Fruit fly (Drosophila melanogaster) whole organism, embryonic: ENCODE data around the gene CG4615.

ENCODE experiments used
- ATbp ChIP-seq: fragments of 200-800 bp; sonication (Bioruptor generic); optimal IDR thresholded peaks from 2 replicates; lab custom pipeline; 2017; ENCODE audit warnings: missing biosample characterization, mild to moderate bottlenecking, missing genetic modification characterization, missing genetic modification reagents
- Ada2b ChIP-seq: fragments of 200-800 bp; sonication (Bioruptor generic); IDR thresholded peaks from 2 replicates; pipeline ENCODE4 v1.3.6; 2022; ENCODE audit warnings: missing biosample characterization, missing genetic modification characterization
- B-H1 ChIP-seq: fragments of 200-800 bp; sonication (Bioruptor generic); IDR thresholded peaks from 3 replicates; pipeline ENCODE4 v1.3.6; 2022; ENCODE audit warnings: missing biosample characterization, missing genetic modification characterization
- Bteb2 ChIP-seq: fragments of 200-800 bp; sonication (Bioruptor generic); optimal IDR thresholded peaks from 2 replicates; lab custom pipeline; 2016; ENCODE audit warnings: missing biosample characterization, missing genetic modification characterization
- C15 ChIP-seq: fragments of 200-800 bp; sonication (Bioruptor generic); IDR thresholded peaks from 3 replicates; pipeline ENCODE4 v1.3.6; 2022; ENCODE audit warnings: missing biosample characterization, missing genetic modification characterization
- CG10209 ChIP-seq: fragments of 200-800 bp; sonication (Bioruptor generic); optimal IDR thresholded peaks from 3 replicates; lab custom pipeline; 2017; ENCODE audit warnings: missing biosample characterization, mild to moderate bottlenecking, missing genetic modification characterization, missing genetic modification reagents
- CG11093 ChIP-seq: fragments of 200-800 bp; sonication (Bioruptor generic); IDR thresholded peaks from 3 replicates; pipeline ENCODE4 v1.3.6; 2022; ENCODE audit warnings: missing biosample characterization, missing genetic modification characterization
- CG12236 ChIP-seq: fragments of 200-800 bp; sonication (Bioruptor generic); optimal IDR thresholded peaks from 2 replicates; lab custom pipeline; 2016; ENCODE audit warnings: missing biosample characterization, missing genetic modification characterization
- CG1233 ChIP-seq: fragments of 200-800 bp; sonication (Bioruptor generic); optimal IDR thresholded peaks from 4 replicates; lab custom pipeline; 2018; ENCODE audit warnings: missing biosample characterization, mild to moderate bottlenecking, missing genetic modification characterization
- CG13296 ChIP-seq: fragments of 200-800 bp; sonication (Bioruptor generic); optimal IDR thresholded peaks from 3 replicates; lab custom pipeline; 2018; ENCODE audit warnings: missing biosample characterization, mild to moderate bottlenecking, missing genetic modification characterization
- CG14710 ChIP-seq: fragments of 200-800 bp; sonication (Bioruptor generic); optimal IDR thresholded peaks from 3 replicates; lab custom pipeline; 2019; ENCODE audit warnings: missing biosample characterization, mild to moderate bottlenecking, missing genetic modification characterization, moderate library complexity
- CG14965 ChIP-seq: fragments of 200-800 bp; sonication (Bioruptor generic); optimal IDR thresholded peaks from 2 replicates; lab custom pipeline; 2016; ENCODE audit warnings: missing biosample characterization, missing genetic modification characterization, borderline replicate concordance
- CG15696 ChIP-seq: fragments of 200-800 bp; sonication (Bioruptor generic); optimal IDR thresholded peaks from 2 replicates; lab custom pipeline; 2019; ENCODE audit warnings: missing biosample characterization, mild to moderate bottlenecking, missing genetic modification characterization, moderate library complexity
- CG16863 ChIP-seq: fragments of 200-800 bp; sonication (Bioruptor generic); optimal IDR thresholded peaks from 3 replicates; lab custom pipeline; 2016; ENCODE audit warnings: missing biosample characterization, missing genetic modification characterization
- CG17328 ChIP-seq: fragments of 200-800 bp; sonication (Bioruptor generic); IDR thresholded peaks from 2 replicates; pipeline ENCODE4 v1.3.6; 2022; ENCODE audit warnings: missing biosample characterization, missing genetic modification characterization
- CG17912 ChIP-seq: fragments of 200-800 bp; sonication (Bioruptor generic); optimal IDR thresholded peaks from 2 replicates; lab custom pipeline; 2018; ENCODE audit warnings: missing biosample characterization, mild to moderate bottlenecking, missing genetic modification characterization
- CG18619 ChIP-seq: fragments of 200-800 bp; sonication (Bioruptor generic); optimal IDR thresholded peaks from 3 replicates; lab custom pipeline; 2017; ENCODE audit warnings: missing biosample characterization, mild to moderate bottlenecking, missing genetic modification characterization
- CG2116 ChIP-seq: fragments of 200-800 bp; sonication (Bioruptor generic); optimal IDR thresholded peaks from 3 replicates; lab custom pipeline; 2018; ENCODE audit warnings: missing biosample characterization, mild to moderate bottlenecking, missing genetic modification characterization
- CG2120 ChIP-seq: fragments of 200-800 bp; sonication (Bioruptor generic); optimal IDR thresholded peaks from 3 replicates; lab custom pipeline; 2016; ENCODE audit warnings: missing biosample characterization, missing genetic modification characterization
- CG3281 ChIP-seq: fragments of 200-800 bp; sonication (Bioruptor generic); optimal IDR thresholded peaks from 3 replicates; lab custom pipeline; 2017; ENCODE audit warnings: missing biosample characterization, mild to moderate bottlenecking, missing genetic modification characterization
- CG33213 ChIP-seq: fragments of 200-800 bp; sonication (Bioruptor generic); optimal IDR thresholded peaks from 3 replicates; lab custom pipeline; 2016; ENCODE audit warnings: missing biosample characterization, missing genetic modification characterization
- CG4730 ChIP-seq: fragments of 200-800 bp; sonication (Bioruptor generic); IDR thresholded peaks from 2 replicates; pipeline ENCODE4 v1.3.6; 2022; ENCODE audit warnings: missing biosample characterization, missing genetic modification characterization
- CG6683 ChIP-seq: fragments of 200-800 bp; sonication (Bioruptor generic); optimal IDR thresholded peaks from 2 replicates; lab custom pipeline; 2017; ENCODE audit warnings: missing biosample characterization, mild to moderate bottlenecking, missing genetic modification characterization, missing genetic modification reagents
- D19A ChIP-seq: fragments of 200-800 bp; optimal IDR thresholded peaks from 3 replicates; lab custom pipeline; 2019; ENCODE audit warnings: missing biosample characterization, mild to moderate bottlenecking, missing genetic modification characterization, moderate library complexity
- Dp ChIP-seq: fragments of 200-800 bp; sonication (Bioruptor generic); optimal IDR thresholded peaks from 2 replicates; lab custom pipeline; 2018; ENCODE audit warnings: missing biosample characterization, mild to moderate bottlenecking, missing genetic modification characterization, moderate library complexity
- Fer2 ChIP-seq: fragments of 200-800 bp; sonication (Bioruptor generic); optimal IDR thresholded peaks from 2 replicates; lab custom pipeline; 2018; ENCODE audit warnings: missing biosample characterization, mild to moderate bottlenecking, missing genetic modification characterization, moderate library complexity
- Hmx ChIP-seq: fragments of 200-800 bp; sonication (Bioruptor generic); optimal IDR thresholded peaks from 2 replicates; lab custom pipeline; 2016; ENCODE audit warnings: missing biosample characterization, missing genetic modification characterization
- Mad ChIP-seq: fragments of 200-800 bp; sonication (Bioruptor generic); optimal IDR thresholded peaks from 2 replicates; lab custom pipeline; 2016; ENCODE audit warnings: missing biosample characterization, missing genetic modification characterization
- Mrtf ChIP-seq: fragments of 200-800 bp; sonication (Bioruptor generic); IDR thresholded peaks from 3 replicates; pipeline ENCODE4 v1.3.6; 2022; ENCODE audit warnings: missing biosample characterization, missing genetic modification characterization
- Neu2 ChIP-seq: fragments of 200-800 bp; sonication (Bioruptor generic); optimal IDR thresholded peaks from 3 replicates; lab custom pipeline; 2016; ENCODE audit warnings: missing biosample characterization, missing genetic modification characterization, borderline replicate concordance
- Sry-δ ChIP-seq: fragments of 200-800 bp; sonication (Bioruptor generic); optimal IDR thresholded peaks from 2 replicates; lab custom pipeline; 2016; ENCODE audit warnings: missing biosample characterization, missing genetic modification characterization
- TFAM ChIP-seq: fragments of 200-800 bp; sonication (Bioruptor generic); optimal IDR thresholded peaks from 2 replicates; lab custom pipeline; 2017; ENCODE audit warnings: missing biosample characterization, missing genetic modification characterization, inconsistent platforms
- Taf1 ChIP-seq: fragments of 200-800 bp; sonication (Bioruptor generic); IDR thresholded peaks from 2 replicates; pipeline ENCODE4 v1.3.6; 2022; ENCODE audit warnings: missing biosample characterization, missing genetic modification characterization
- Xbp1 ChIP-seq: fragments of 200-800 bp; sonication (Bioruptor generic); optimal IDR thresholded peaks from 3 replicates; lab custom pipeline; 2016; ENCODE audit warnings: missing biosample characterization, mild to moderate bottlenecking, missing genetic modification characterization
- ftz-f1 ChIP-seq: fragments of 200-800 bp; sonication (Bioruptor generic); optimal IDR thresholded peaks from 2 replicates; lab custom pipeline; 2016; ENCODE audit warnings: missing biosample characterization, missing genetic modification characterization
- gt ChIP-seq: fragments of 200-800 bp; sonication (Bioruptor generic); IDR thresholded peaks from 2 replicates; pipeline ENCODE4 v1.3.6; 2022; ENCODE audit warnings: missing biosample characterization, missing genetic modification characterization
- hkb ChIP-seq, 2 experiments: fragments of 200-800 bp in 1 of 2; fragments of >200 bp in 1 of 2; sonication (Bioruptor generic) in 1 of 2; IDR thresholded peaks in 1 of 2; optimal IDR thresholded peaks in 1 of 2; 2 replicates each; pipeline versions ENCODE4 v1.3.6 to Lab custom; 2017 to 2022; ENCODE audit warnings: missing biosample characterization in 1 of 2, missing genetic modification characterization in 1 of 2
- lbe ChIP-seq: fragments of 200-800 bp; sonication (Bioruptor generic); optimal IDR thresholded peaks from 2 replicates; lab custom pipeline; 2016; ENCODE audit warnings: missing biosample characterization, mild to moderate bottlenecking, missing genetic modification characterization
- lola ChIP-seq, 3 experiments: fragments of >200 bp in 2 of 3; fragments of 200-800 bp in 1 of 3; sonication (Bioruptor generic) in 1 of 3; optimal IDR thresholded peaks; 2 replicates each; lab custom pipeline; 2017 to 2019; ENCODE audit warnings: missing biosample characterization in 3 of 3, missing genetic modification characterization in 3 of 3, mild to moderate bottlenecking in 1 of 3, moderate library complexity in 1 of 3
- nerfin-1 ChIP-seq: fragments of 200-800 bp; sonication (Bioruptor generic); optimal IDR thresholded peaks from 3 replicates; lab custom pipeline; 2019; ENCODE audit warnings: missing biosample characterization, mild to moderate bottlenecking, missing genetic modification characterization, moderate library complexity
- sc ChIP-seq, 3 experiments: fragments of >200 bp in 2 of 3; fragments of 200-800 bp in 1 of 3; sonication (Bioruptor generic) in 1 of 3; optimal IDR thresholded peaks; 2 replicates in 2 of 3; 3 replicates in 1 of 3; lab custom pipeline; 2017; ENCODE audit warnings: mild to moderate bottlenecking in 1 of 3, missing biosample characterization in 1 of 3, missing genetic modification characterization in 1 of 3, missing genetic modification reagents in 1 of 3
- seq ChIP-seq: fragments of 200-800 bp; sonication (Bioruptor generic); IDR thresholded peaks from 2 replicates; pipeline ENCODE4 v1.3.6; 2022; ENCODE audit warnings: missing biosample characterization, missing genetic modification characterization
- sisA ChIP-seq: fragments of 200-800 bp; sonication (Bioruptor generic); IDR thresholded peaks from 2 replicates; pipeline ENCODE4 v1.3.6; 2022; ENCODE audit warnings: missing biosample characterization, missing genetic modification characterization
- sug ChIP-seq: fragments of 200-800 bp; optimal IDR thresholded peaks from 2 replicates; lab custom pipeline; 2019; ENCODE audit warnings: missing biosample characterization, mild to moderate bottlenecking, missing genetic modification characterization, moderate library complexity
- tin ChIP-seq: fragments of 200-800 bp; sonication (Bioruptor generic); optimal IDR thresholded peaks from 3 replicates; lab custom pipeline; 2016; ENCODE audit warnings: missing biosample characterization, missing genetic modification characterization
- tll ChIP-seq, 2 experiments: fragments of 200-800 bp in 1 of 2; fragments of >200 bp in 1 of 2; sonication (Bioruptor generic) in 1 of 2; optimal IDR thresholded peaks; 2 replicates each; lab custom pipeline; 2017 to 2019; ENCODE audit warnings: missing biosample characterization in 2 of 2, missing genetic modification characterization in 2 of 2, mild to moderate bottlenecking in 1 of 2, moderate library complexity in 1 of 2
- trem ChIP-seq: fragments of 200-800 bp; optimal IDR thresholded peaks from 3 replicates; lab custom pipeline; 2019; ENCODE audit warnings: missing biosample characterization, mild to moderate bottlenecking, missing genetic modification characterization, moderate library complexity
- tx ChIP-seq: fragments of 200-800 bp; sonication (Bioruptor generic); optimal IDR thresholded peaks from 2 replicates; lab custom pipeline; 2016; ENCODE audit warnings: missing biosample characterization, missing genetic modification characterization

Gene CG4615

DNA sequence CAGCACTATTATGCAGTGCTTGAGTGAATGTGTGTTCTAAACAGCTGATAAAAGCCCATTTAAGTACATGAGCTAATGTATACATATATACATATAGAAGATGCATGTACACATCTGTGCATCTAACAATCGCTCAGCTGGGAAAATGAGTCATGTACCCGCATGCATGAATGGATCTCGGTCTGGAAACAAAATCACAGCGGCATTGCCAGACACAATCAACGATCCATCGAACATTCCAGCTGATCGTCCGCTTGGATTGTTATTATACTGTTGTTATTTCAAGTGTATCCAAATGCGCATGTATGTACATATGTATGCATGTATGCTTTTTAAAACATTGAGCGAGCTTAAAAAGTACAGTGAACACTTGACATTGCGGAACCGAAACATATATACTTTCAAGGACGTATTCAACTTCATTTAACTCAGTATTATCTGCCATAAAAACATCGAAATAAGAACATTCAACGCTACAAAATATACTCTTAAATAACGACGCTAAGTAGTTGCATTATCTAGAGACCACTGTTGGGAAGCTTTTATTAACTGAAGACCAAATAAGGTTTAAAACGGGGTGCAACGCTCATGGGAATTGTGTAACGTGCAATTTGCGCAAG, 6.7 kb downstream of the CG4615 start (continued):
- TF ChIP-seq lola (GFP tag; optimal IDR thresholded peaks at IDR 0.05; lab: Kevin White, UChicago): peak in 1 of 3 experiments; percentile 60
- TF ChIP-seq seq (GFP tag; lab: Robert Waterston, UW): peak; percentile 75
- no peak for TF ChIP-seq Neu2 (GFP tag; lab: Kevin White, UChicago)
- TF ChIP-seq hkb (optimal IDR thresholded peaks at IDR 0.05; lab: Kevin White, UChicago): no peak
- peak; percentile 80 for TF ChIP-seq hkb (GFP tag; IDR thresholded peaks at IDR 0.05; lab: Robert Waterston, UW)
- peak; percentile 37 for TF ChIP-seq Sry-δ (GFP tag; lab: Kevin White, UChicago)
- peak; percentile 34 for TF ChIP-seq CG15696 (tag; lab: Kevin White, UChicago)
- TF ChIP-seq Mad (GFP tag; lab: Kevin White, UChicago): peak; percentile 50
- no peak for TF ChIP-seq C15 (GFP tag; lab: Robert Waterston, UW)
- peak; percentile 64 for TF ChIP-seq CG2120 (GFP tag; lab: Kevin White, UChicago)
- peak; percentile 54 for TF ChIP-seq CG18619 (GFP tag; lab: Kevin White, UChicago)
- TF ChIP-seq Mrtf (GFP tag; lab: Robert Waterston, UW): peak; percentile 84
- TF ChIP-seq CG13296 (GFP tag; lab: Kevin White, UChicago): peak; percentile 81
- peak; percentile 82 for TF ChIP-seq sisA (GFP tag; lab: Robert Waterston, UW)
- peak; percentile 26 for TF ChIP-seq TFAM (GFP tag; lab: Kevin White, UChicago)
- TF ChIP-seq lbe (GFP tag; lab: Kevin White, UChicago): peak; percentile 82
- no peak for TF ChIP-seq tll (GFP tag; optimal IDR thresholded peaks at IDR 0.05; lab: Kevin White, UChicago)
- TF ChIP-seq CG6683: peak; percentile 21
- TF ChIP-seq ATbp (GFP tag; lab: Kevin White, UChicago): peak; percentile 52
- peak; percentile 51 for TF ChIP-seq CG14710 (tag; lab: Kevin White, UChicago)
- peak; percentile 51 for TF ChIP-seq trem (tag; lab: Kevin White, UChicago)
- TF ChIP-seq D19A (tag; lab: Kevin White, UChicago): peak; percentile 73
- TF ChIP-seq CG16863: peak; percentile 64
- TF ChIP-seq B-H1: peak; percentile 75
- peak; percentile 70 for TF ChIP-seq sug (tag; lab: Kevin White, UChicago)
- peak; percentile 83 for TF ChIP-seq Ada2b (GFP tag; lab: Robert Waterston, UW)
- no peak for TF ChIP-seq ftz-f1
- TF ChIP-seq CG10209: peak; percentile 40
- TF ChIP-seq CG1233 (GFP tag; lab: Kevin White, UChicago): peak; percentile 71
- TF ChIP-seq CG4730 (GFP tag; lab: Robert Waterston, UW): peak; percentile 56
- TF ChIP-seq CG11093: peak; percentile 72
- peak; percentile 85 for TF ChIP-seq Xbp1
- TF ChIP-seq Fer2 (tag; lab: Kevin White, UChicago): peak; percentile 28
- TF ChIP-seq CG17328 (GFP tag; lab: Robert Waterston, UW): peak; percentile 80
- peak; percentile 25; the same call in 1 of the 2 replicates for TF ChIP-seq Taf1 (GFP tag; lab: Robert Waterston, UW)
- peak; percentile 58 for TF ChIP-seq CG33213 (GFP tag; lab: Kevin White, UChicago)
- TF ChIP-seq CG2116 (GFP tag; lab: Kevin White, UChicago): peak; percentile 10
- no peak for TF ChIP-seq CG12236
- no peak for TF ChIP-seq Hmx (GFP tag; lab: Kevin White, UChicago)
- TF ChIP-seq gt (GFP tag; lab: Robert Waterston, UW): no peak
- TF ChIP-seq Dp (GFP tag; lab: Kevin White, UChicago): no peak
- TF ChIP-seq sc (optimal IDR thresholded peaks at IDR 0.05; lab: Kevin White, UChicago): no peak
- TF ChIP-seq sc (GFP tag; optimal IDR thresholded peaks at IDR 0.05; lab: Kevin White, UChicago): no peak
- TF ChIP-seq nerfin-1: peak; percentile 82
- peak; percentile 77 for TF ChIP-seq tin
- no peak for TF ChIP-seq CG14965
- TF ChIP-seq Bteb2: peak; percentile 51
- TF ChIP-seq CG3281: peak; percentile 51
- peak; percentile 59 for TF ChIP-seq tx (GFP tag; lab: Kevin White, UChicago)
- peak; percentile 84 for TF ChIP-seq CG17912 (GFP tag; lab: Kevin White, UChicago)
